Worm (Caenorhabditis elegans): ENCODE data around the gene ZK418.11.

The ZK418.11 gene

ce11 chrIII:7128601-7129000 lies 28.5 kb downstream of the ZK418.11 start, which contains the start of gene viro-2:
viro-2 (plus strand) TSS chrIII:7128901.
- peak; percentile 50 for TF ChIP-seq dmd-6 (GFP tag; IDR thresholded peaks at IDR 0.05)

ce11 chrIII:7133559-7133958 lies 33.5 kb downstream of the ZK418.11 start, which contains the start of the genes pot-1 and ggtb-1:
pot-1 (minus strand) TSS chrIII:7133678.
ggtb-1 (plus strand) TSS chrIII:7133766.
- TF ChIP-seq ZK337.2 (GFP tag; IDR thresholded peaks at IDR 0.05) (no peak), lin-1 (GFP tag; IDR thresholded peaks at IDR 0.05) (no peak), daf-16 (GFP tag; optimal IDR thresholded peaks at IDR 0.05) (no peak), daf-16 (tag; optimal IDR thresholded peaks at IDR 0.05) (peak; percentile 29), dpl-1 (GFP tag; optimal IDR thresholded peaks at IDR 0.05) (peak; percentile 50), Y48G9A.11 (GFP tag; IDR thresholded peaks at IDR 0.05) (peak; percentile 81), egl-27 (tag; optimal IDR thresholded peaks at IDR 0.05) (no peak), T20F7.1 (GFP tag; optimal IDR thresholded peaks at IDR 0.05) (peak; percentile 92), mes-2 (tag; optimal IDR thresholded peaks at IDR 0.05; ENCODE audit: poor library complexity, severe bottlenecking) (peak; percentile 46), arid-1 (GFP tag; conservative IDR thresholded peaks at IDR 0.05) (no peak), attf-4 (tag; optimal IDR thresholded peaks at IDR 0.05) (no peak), lsy-2 (tag; optimal IDR thresholded peaks at IDR 0.05) (peak in 1 of 2 experiments; percentile 37)

DNA sequence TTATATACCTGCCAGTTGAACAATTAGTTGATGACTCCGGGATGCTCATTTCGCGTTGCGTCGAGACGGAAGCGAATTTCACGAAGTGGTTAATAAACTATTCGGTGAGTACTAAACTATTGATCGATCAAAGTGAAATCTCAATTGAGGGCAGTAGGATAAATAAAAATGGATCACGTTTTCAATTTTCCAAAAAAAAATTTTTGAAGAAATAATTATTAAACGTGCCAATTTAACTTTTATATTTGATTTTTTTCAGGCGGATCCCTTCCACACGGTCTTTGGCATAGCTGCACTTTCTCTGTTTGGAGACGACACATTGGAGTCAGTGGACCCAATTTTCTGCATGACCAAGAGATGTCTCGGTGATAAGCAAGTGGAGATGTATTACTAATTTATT lies 35.9 kb downstream of the ZK418.11 start, which contains the start of gene B0280.17:
B0280.17 (minus strand) TSS at position 101 of the 400 bp plus-strand sequence.
- TF ChIP-seq nhr-6 (tag; optimal IDR thresholded peaks at IDR 0.05) (no peak), lin-1 (GFP tag; IDR thresholded peaks at IDR 0.05) (no peak), jun-1 (tag; optimal IDR thresholded peaks at IDR 0.05) (no peak), D1046.2 (GFP tag; IDR thresholded peaks at IDR 0.05) (no peak), ama-1 (optimal IDR thresholded peaks at IDR 0.05) (no peak), nhr-10 (tag; optimal IDR thresholded peaks at IDR 0.05) (no peak), daf-12 (tag; optimal IDR thresholded peaks at IDR 0.05) (no peak), ZK546.5 (tag; optimal IDR thresholded peaks at IDR 0.05) (no peak), attf-4 (tag; optimal IDR thresholded peaks at IDR 0.05) (no peak), lin-15B (tag; optimal IDR thresholded peaks at IDR 0.05) (no peak), zfp-3 (GFP tag; conservative IDR thresholded peaks at IDR 0.05) (no peak), zip-11 (GFP tag; IDR thresholded peaks at IDR 0.05) (no peak), rbr-2 (tag; optimal IDR thresholded peaks at IDR 0.05) (no peak), F26F4.8 (GFP tag; conservative IDR thresholded peaks at IDR 0.05) (no peak), snpc-1.2 (GFP tag; IDR thresholded peaks at IDR 0.05) (no peak), aly-2 (tag; optimal IDR thresholded peaks at IDR 0.05) (no peak), zag-1 (tag; optimal IDR thresholded peaks at IDR 0.05) (no peak)

DNA sequence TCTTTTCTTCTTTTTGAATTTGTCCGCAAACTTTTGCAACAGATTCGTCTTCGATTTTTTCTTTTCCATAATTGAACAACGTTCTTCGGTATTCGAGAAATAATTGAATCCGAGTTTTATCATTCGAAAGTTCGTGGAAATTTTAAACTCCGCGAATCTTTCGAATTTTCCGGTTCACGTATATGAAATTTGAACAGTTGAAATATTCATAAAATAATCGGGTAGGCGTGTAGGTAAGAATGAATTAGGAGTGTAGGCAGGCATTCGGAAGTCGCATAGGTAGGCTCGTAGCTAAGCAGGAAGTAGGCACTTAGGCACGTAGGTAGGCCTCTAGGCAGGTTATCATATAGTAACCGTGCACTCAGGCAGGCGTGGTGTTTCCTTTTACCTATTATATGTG lies 38.1 kb downstream of the ZK418.11 start, which contains the start of gene B0280.11:
B0280.11 (minus strand) TSS at position 101 of the 400 bp plus-strand sequence.
- TF ChIP-seq mep-1 (tag; optimal IDR thresholded peaks at IDR 0.05), result no peak
- no peak for TF ChIP-seq F49E8.2 (tag; optimal IDR thresholded peaks at IDR 0.05; ENCODE audit: borderline replicate concordance)
- TF ChIP-seq ces-1 (GFP tag; optimal IDR thresholded peaks at IDR 0.05), result no peak
- TF ChIP-seq gei-8 (GFP tag; optimal IDR thresholded peaks at IDR 0.05), result no peak
- TF ChIP-seq dmd-6 (GFP tag; IDR thresholded peaks at IDR 0.05), result no peak

DNA sequence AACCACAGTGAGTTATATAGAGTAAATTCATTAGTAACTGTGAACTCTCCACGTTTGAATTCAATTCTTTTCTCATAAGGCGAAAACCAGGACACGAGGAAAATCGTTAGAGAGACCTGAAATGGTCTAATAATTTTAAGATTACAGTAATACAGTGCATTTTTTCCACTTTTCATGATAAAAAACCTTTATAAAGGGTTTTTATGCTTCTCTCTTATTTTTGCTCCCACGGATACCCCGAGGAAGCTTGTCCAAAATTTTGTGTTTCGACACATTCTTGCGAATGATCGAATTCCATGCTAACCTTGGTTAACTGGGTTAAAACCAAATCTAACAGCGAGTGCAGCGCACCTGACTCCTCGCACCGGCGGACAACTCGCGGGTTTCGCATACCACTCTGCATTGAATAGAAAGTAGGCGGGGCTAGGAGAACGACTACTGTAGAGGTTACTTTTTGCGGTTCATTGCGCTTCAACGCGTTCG lies 40.2 kb downstream of the ZK418.11 start:
- TF ChIP-seq snpc-4 (tag; optimal IDR thresholded peaks at IDR 0.05) (peak; percentile 82), hlh-30 (tag; optimal IDR thresholded peaks at IDR 0.05; ENCODE audit: insufficient read depth) (peak; percentile 32), lin-38 (GFP tag; IDR thresholded peaks at IDR 0.05) (peak; percentile 56), mes-2 (tag; optimal IDR thresholded peaks at IDR 0.05; ENCODE audit: poor library complexity, severe bottlenecking) (peak; percentile 71), D1046.2 (GFP tag; IDR thresholded peaks at IDR 0.05) (no peak), snpc-1.2 (GFP tag; IDR thresholded peaks at IDR 0.05) (peak; percentile 50; the same call in 1 of the 2 replicates), mdt-29 (GFP tag; IDR thresholded peaks at IDR 0.05) (peak; percentile 80), daf-19 (GFP tag; conservative IDR thresholded peaks at IDR 0.05) (0 out of 2 replicates have a peak, but pooled peaks have one; percentile 34), F10B5.3 (tag; optimal IDR thresholded peaks at IDR 0.05) (peak; percentile 24), egl-43 (GFP tag; IDR thresholded peaks at IDR 0.05) (peak; percentile 60; the same call in 1 of the 2 replicates), nhr-28 (tag; optimal IDR thresholded peaks at IDR 0.05) (no peak), duxl-1 (tag; optimal IDR thresholded peaks at IDR 0.05; ENCODE audit: poor library complexity) (peak; percentile 23), fkh-10 (GFP tag; optimal IDR thresholded peaks at IDR 0.05) (no peak), skn-1 (tag; optimal IDR thresholded peaks at IDR 0.05) (no peak), arid-1 (GFP tag; conservative IDR thresholded peaks at IDR 0.05) (peak; percentile 53), dpl-1 (GFP tag; optimal IDR thresholded peaks at IDR 0.05) (peak; percentile 12), nhr-102 (tag; optimal IDR thresholded peaks at IDR 0.05) (peak; percentile 57), daf-16 (GFP tag; optimal IDR thresholded peaks at IDR 0.05) (no peak), daf-16 (tag; optimal IDR thresholded peaks at IDR 0.05) (peak; percentile 25)

All from whole organism, L4 larva.